Worm (Caenorhabditis elegans) whole organism, L3 larva: ENCODE data around the gene gst-30.

Experiments used
- ceh-28 ChIP-seq: fragments of 150-350 bp; optimal IDR thresholded peaks from 2 replicates; lab custom pipeline; 2014; ENCODE audit warnings: missing biosample characterization, missing genetic modification reagents, missing genetic modification characterization
- fkh-2 ChIP-seq: fragments of 150-350 bp; optimal IDR thresholded peaks from 2 replicates; lab custom pipeline; 2014; ENCODE audit warnings: missing biosample characterization, missing genetic modification reagents, missing genetic modification characterization
- lsy-12 ChIP-seq: sonication (generic microtip); optimal IDR thresholded peaks from 2 replicates; lab custom pipeline; 2016; ENCODE audit warnings: mild to moderate bottlenecking, missing genetic modification characterization, missing compliant biosample characterization
- nhr-28 ChIP-seq: fragments of 150-350 bp; optimal IDR thresholded peaks from 2 replicates; lab custom pipeline; 2014; ENCODE audit warnings: missing biosample characterization, missing genetic modification characterization
- nhr-43 ChIP-seq: sonication (generic microtip); optimal IDR thresholded peaks from 2 replicates; lab custom pipeline; 2016; ENCODE audit warnings: mild to moderate bottlenecking, missing genetic modification characterization, missing compliant biosample characterization; ENCODE audit not compliant: poor library complexity, severe bottlenecking
- nhr-76 ChIP-seq: fragments of 150-350 bp; sonication (generic microtip); optimal IDR thresholded peaks from 5 replicates; lab custom pipeline; 2014; ENCODE audit warnings: missing biosample characterization, missing genetic modification characterization
- nhr-77 ChIP-seq: fragments of 150-350 bp; optimal IDR thresholded peaks from 2 replicates; lab custom pipeline; 2014; ENCODE audit warnings: missing biosample characterization, missing genetic modification characterization
- pha-4 ChIP-seq: fragments of 150-350 bp; optimal IDR thresholded peaks from 2 replicates; lab custom pipeline; 2014; ENCODE audit warnings: missing biosample characterization, missing genetic modification reagents, missing genetic modification characterization

ce11 chrII:4955353-4955752, 20.5 kb upstream of the gst-30 start, which contains the start of gene pbs-3:
- peak; percentile 87 for TF ChIP-seq pha-4 (tag; lab: Kevin White, UChicago)
- TF ChIP-seq nhr-76 (tag; lab: Kevin White, UChicago), result no peak
- no peak for TF ChIP-seq nhr-77 (tag; lab: Kevin White, UChicago)
- peak; percentile 2 for TF ChIP-seq nhr-43
- no peak for TF ChIP-seq nhr-28
- no peak for TF ChIP-seq fkh-2 (tag; lab: Kevin White, UChicago)
- no peak for TF ChIP-seq lsy-12 (tag; lab: Kevin White, UChicago)
- peak; percentile 8 for TF ChIP-seq ceh-28 (tag; lab: Kevin White, UChicago)
